Fruit fly (Drosophila melanogaster) Kc167 (cell line): ENCODE results near the gene CG6055.

Experiments
- Myc ChIP-seq: fragments of >200 bp; optimal IDR thresholded peaks from 2 replicates; lab custom pipeline; 2017; ENCODE audit warnings: missing external identifiers
- h ChIP-seq: fragments of >200 bp; optimal IDR thresholded peaks from 3 replicates; lab custom pipeline; 2018; ENCODE audit warnings: missing external identifiers
- insv ChIP-seq: fragments of >200 bp; optimal IDR thresholded peaks from 3 replicates; lab custom pipeline; 2018; ENCODE audit warnings: missing external identifiers
- psq ChIP-seq: fragments of >200 bp; optimal IDR thresholded peaks from 2 replicates; lab custom pipeline; 2017; ENCODE audit warnings: missing external identifiers
- ttk ChIP-seq: sonication (Bioruptor generic); optimal IDR thresholded peaks from 2 replicates; lab custom pipeline; 2017; ENCODE audit warnings: missing external identifiers

DNA sequence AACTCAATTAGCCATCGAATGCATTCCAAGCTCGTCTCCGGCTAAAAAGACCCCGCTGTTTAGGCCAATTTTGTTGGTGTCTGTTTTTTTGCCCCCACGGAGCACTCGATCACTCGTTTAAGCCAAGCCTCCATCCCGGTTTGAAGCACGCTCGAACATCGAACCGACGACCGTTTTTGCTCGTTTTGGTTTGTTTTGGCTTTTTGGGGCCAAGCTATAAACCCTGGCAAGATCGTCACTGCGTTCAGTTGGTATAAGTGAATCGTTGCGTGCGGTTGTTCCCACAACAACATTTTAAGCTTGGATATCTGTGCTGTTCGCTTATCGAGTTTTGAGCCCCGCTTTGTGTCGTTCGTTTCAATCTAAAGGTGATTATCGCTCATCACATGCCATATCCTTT lies at the start of gene CG6055:
- no peak for TF ChIP-seq Myc (lab: Kevin White, UChicago)
- TF ChIP-seq psq (lab: Kevin White, UChicago), result no peak
- TF ChIP-seq insv (lab: Kevin White, UChicago), result no peak
- no peak for TF ChIP-seq ttk (lab: Kevin White, UChicago)
- TF ChIP-seq h (lab: Kevin White, UChicago), result no peak
